Worm (Caenorhabditis elegans) whole organism, L1 larva: Measurements from ENCODE around the gene pqn-35.

ENCODE experiments used
- C04F5.9 ChIP-seq: sonication (generic microtip); optimal IDR thresholded peaks from 2 replicates; lab custom pipeline; 2016; ENCODE audit warnings: missing genetic modification characterization, missing compliant biosample characterization
- C16A3.4 ChIP-seq: fragments of 150-350 bp; optimal IDR thresholded peaks from 2 replicates; lab custom pipeline; 2014; ENCODE audit warnings: missing biosample characterization, missing genetic modification characterization
- Y116A8C.19 ChIP-seq: sonication (generic microtip); optimal IDR thresholded peaks from 2 replicates; lab custom pipeline; 2016; ENCODE audit warnings: missing compliant biosample characterization, missing genetic modification characterization, borderline replicate concordance
- aly-2 ChIP-seq: fragments of 150-350 bp; optimal IDR thresholded peaks from 2 replicates; lab custom pipeline; 2014; ENCODE audit warnings: missing biosample characterization, missing genetic modification characterization
- ama-1 ChIP-seq: fragments of 150-350 bp; optimal IDR thresholded peaks from 2 replicates; lab custom pipeline; 2014
- ceh-8 ChIP-seq: fragments of 200-800 bp; sonication (Bioruptor generic); optimal IDR thresholded peaks from 2 replicates; lab custom pipeline; 2018; ENCODE audit warnings: mild to moderate bottlenecking, missing genetic modification characterization, moderate library complexity, missing compliant biosample characterization
- ces-1 ChIP-seq: fragments of 150-350 bp; optimal IDR thresholded peaks from 2 replicates; lab custom pipeline; 2014; ENCODE audit warnings: missing biosample characterization, missing genetic modification reagents, missing genetic modification characterization
- efl-1 ChIP-seq, 4 experiments: fragments of 150-350 bp; optimal IDR thresholded peaks in 3 of 4; peaks in 1 of 4; 1 replicate in 1 of 4; 2 replicates in 3 of 4; lab custom pipeline; 2014; ENCODE audit warnings: missing biosample characterization in 2 of 4, missing genetic modification characterization in 2 of 4, missing genetic modification reagents in 2 of 4
- elt-2 ChIP-seq: sonication (generic microtip); optimal IDR thresholded peaks from 2 replicates; lab custom pipeline; 2016; ENCODE audit warnings: missing genetic modification characterization, mild to moderate bottlenecking, inconsistent platforms, missing compliant biosample characterization, missing genetic modification reagents
- elt-3 ChIP-seq, 6 experiments: fragments of 150-350 bp in 1 of 6; sonication (generic microtip); optimal IDR thresholded peaks; 2 replicates each; lab custom pipeline; 2017 to 2018; ENCODE audit warnings: missing biosample characterization in 6 of 6, missing genetic modification characterization in 6 of 6, inconsistent platforms in 1 of 6
- fkh-4 ChIP-seq: sonication (generic microtip); optimal IDR thresholded peaks from 2 replicates; lab custom pipeline; 2016; ENCODE audit warnings: missing compliant biosample characterization, missing genetic modification characterization, borderline replicate concordance
- fkh-8 ChIP-seq: sonication (generic microtip); optimal IDR thresholded peaks from 2 replicates; lab custom pipeline; 2016; ENCODE audit warnings: mild to moderate bottlenecking, missing genetic modification characterization, missing compliant biosample characterization
- fos-1 ChIP-seq: fragments of 150-350 bp; optimal IDR thresholded peaks from 2 replicates; lab custom pipeline; 2014; ENCODE audit warnings: missing biosample characterization, missing genetic modification characterization
- grh-1 ChIP-seq: fragments of 200-800 bp; sonication (Bioruptor generic); IDR thresholded peaks from 2 replicates; pipeline ENCODE4 v1.3.6; 2022; ENCODE audit warnings: missing genetic modification reagents, missing genetic modification characterization, missing compliant biosample characterization
- hlh-17 ChIP-seq: fragments of 200-800 bp; sonication (Bioruptor generic); optimal IDR thresholded peaks from 2 replicates; lab custom pipeline; 2018; ENCODE audit warnings: missing genetic modification characterization, mild to moderate bottlenecking, missing compliant biosample characterization, moderate library complexity, borderline replicate concordance
- hpl-2 ChIP-seq: fragments of 150-350 bp; optimal IDR thresholded peaks from 2 replicates; lab custom pipeline; 2014; ENCODE audit warnings: missing biosample characterization, missing genetic modification reagents, missing genetic modification characterization
- irx-1 ChIP-seq: sonication (generic microtip); optimal IDR thresholded peaks from 2 replicates; lab custom pipeline; 2016; ENCODE audit warnings: missing genetic modification characterization, missing compliant biosample characterization
- isw-1 ChIP-seq: fragments of 200-800 bp; sonication (Bioruptor generic); IDR thresholded peaks from 2 replicates; pipeline ENCODE4 v1.3.6; 2022; ENCODE audit warnings: missing genetic modification characterization, missing compliant biosample characterization
- jun-1 ChIP-seq: fragments of 150-350 bp; optimal IDR thresholded peaks from 2 replicates; lab custom pipeline; 2014; ENCODE audit warnings: missing biosample characterization, missing genetic modification reagents, missing genetic modification characterization
- lin-14 ChIP-seq: fragments of 200-800 bp; sonication (Bioruptor generic); optimal IDR thresholded peaks from 2 replicates; lab custom pipeline; 2018; ENCODE audit warnings: mild to moderate bottlenecking, missing genetic modification characterization, moderate library complexity, missing compliant biosample characterization
- lin-35 ChIP-seq, 2 experiments: fragments of 150-350 bp; optimal IDR thresholded peaks; 2 replicates each; lab custom pipeline; 2014; ENCODE audit warnings: missing biosample characterization in 2 of 2, missing genetic modification characterization in 2 of 2, missing genetic modification reagents in 2 of 2
- lin-39 ChIP-seq: fragments of 150-350 bp; optimal IDR thresholded peaks from 2 replicates; lab custom pipeline; 2014; ENCODE audit warnings: missing biosample characterization, missing genetic modification reagents, missing genetic modification characterization
- lsy-2 ChIP-seq, 2 experiments: fragments of 150-350 bp; optimal IDR thresholded peaks; 2 replicates each; lab custom pipeline; 2014; ENCODE audit warnings: missing biosample characterization in 2 of 2, missing genetic modification characterization in 2 of 2
- mdl-1 ChIP-seq, 2 experiments: fragments of 150-350 bp; optimal IDR thresholded peaks; 2 replicates each; lab custom pipeline; 2014 to 2017; ENCODE audit warnings: missing biosample characterization in 2 of 2, missing genetic modification characterization in 2 of 2, inconsistent platforms in 1 of 2
- nhr-20 ChIP-seq: sonication (generic microtip); optimal IDR thresholded peaks from 2 replicates; lab custom pipeline; 2016; ENCODE audit warnings: mild to moderate bottlenecking, missing genetic modification characterization, missing compliant biosample characterization
- nhr-237 ChIP-seq: fragments of 150-350 bp; optimal IDR thresholded peaks from 2 replicates; lab custom pipeline; 2014; ENCODE audit warnings: missing biosample characterization, missing genetic modification characterization
- nhr-71 ChIP-seq: sonication (generic microtip); optimal IDR thresholded peaks from 2 replicates; lab custom pipeline; 2016; ENCODE audit warnings: mild to moderate bottlenecking, missing genetic modification characterization, moderate library complexity, missing compliant biosample characterization
- nhr-77 ChIP-seq: fragments of 150-350 bp; optimal IDR thresholded peaks from 2 replicates; lab custom pipeline; 2014; ENCODE audit warnings: missing biosample characterization, missing genetic modification characterization
- nhr-84 ChIP-seq: sonication (generic microtip); optimal IDR thresholded peaks from 2 replicates; lab custom pipeline; 2017; ENCODE audit warnings: missing biosample characterization, missing genetic modification characterization
- nhr-85 ChIP-seq: sonication (generic microtip); peaks from one replicate; lab custom pipeline; 2016; ENCODE audit warnings: missing genetic modification characterization, inconsistent platforms, missing compliant biosample characterization
- pax-3 ChIP-seq: fragments of 200-800 bp; sonication (Bioruptor generic); optimal IDR thresholded peaks from 2 replicates; lab custom pipeline; 2018; ENCODE audit warnings: mild to moderate bottlenecking, missing genetic modification characterization, moderate library complexity, missing compliant biosample characterization
- pqm-1 ChIP-seq: sonication (generic microtip); optimal IDR thresholded peaks from 3 replicates; lab custom pipeline; 2017; ENCODE audit warnings: missing biosample characterization, missing genetic modification characterization
- rnt-1 ChIP-seq: sonication (generic microtip); optimal IDR thresholded peaks from 2 replicates; lab custom pipeline; 2016; ENCODE audit warnings: mild to moderate bottlenecking, missing genetic modification characterization, moderate library complexity, missing compliant biosample characterization
- skn-1 ChIP-seq: fragments of 150-350 bp; optimal IDR thresholded peaks from 2 replicates; lab custom pipeline; 2014; ENCODE audit warnings: missing biosample characterization, missing genetic modification characterization
- snpc-4 ChIP-seq: fragments of 150-350 bp; optimal IDR thresholded peaks from 2 replicates; lab custom pipeline; 2014; ENCODE audit warnings: missing biosample characterization, missing genetic modification characterization
- sup-37 ChIP-seq: fragments of 200-800 bp; sonication (Bioruptor generic); optimal IDR thresholded peaks from 2 replicates; lab custom pipeline; 2018; ENCODE audit warnings: mild to moderate bottlenecking, missing genetic modification characterization, missing compliant biosample characterization
- tlp-1 ChIP-seq: fragments of 150-350 bp; optimal IDR thresholded peaks from 2 replicates; lab custom pipeline; 2014; ENCODE audit warnings: missing biosample characterization, missing genetic modification characterization
- unc-86 ChIP-seq: sonication (generic microtip); optimal IDR thresholded peaks from 2 replicates; lab custom pipeline; 2016; ENCODE audit warnings: missing genetic modification characterization, missing compliant biosample characterization
- xbp-1 ChIP-seq: sonication (generic microtip); optimal IDR thresholded peaks from 2 replicates; lab custom pipeline; 2016; ENCODE audit warnings: missing genetic modification characterization, missing compliant biosample characterization
- ztf-4 ChIP-seq: fragments of 150-350 bp; optimal IDR thresholded peaks from 2 replicates; lab custom pipeline; 2014; ENCODE audit warnings: missing biosample characterization, missing genetic modification characterization

Gene pqn-35

ce11 chrII:4579920-4580474 is 32.8 kb upstream of the pqn-35 start:
- TF ChIP-seq nhr-71 (tag; lab: Kevin White, UChicago) (no peak), sup-37 (GFP tag; lab: Kevin White, UChicago) (no peak), nhr-77 (no peak), hpl-2 (GFP tag; lab: Kevin White, UChicago) (no peak), irx-1 (tag; lab: Kevin White, UChicago) (no peak), hlh-17 (GFP tag; lab: Kevin White, UChicago) (no peak), nhr-20 (tag; lab: Kevin White, UChicago) (no peak)

ce11 chrII:4581090-4581489 is 31.7 kb upstream of the pqn-35 start:
- TF ChIP-seq xbp-1 (tag; lab: Kevin White, UChicago) = no peak
- no peak for TF ChIP-seq grh-1 (GFP tag; lab: Robert Waterston, UW)
- no peak for TF ChIP-seq lin-35 (GFP tag; optimal IDR thresholded peaks at IDR 0.05; lab: Kevin White, UChicago)

- TF ChIP-seq irx-1 (tag; lab: Kevin White, UChicago) (no peak), fkh-8 (tag; lab: Kevin White, UChicago) (no peak), nhr-237 (tag; lab: Kevin White, UChicago) (no peak), C04F5.9 (no peak), ces-1 (GFP tag; lab: Kevin White, UChicago) (no peak), lsy-2 (tag; optimal IDR thresholded peaks at IDR 0.05; lab: Kevin White, UChicago) (no peak), unc-86 (tag; lab: Kevin White, UChicago) (no peak), ceh-8 (GFP tag; lab: Kevin White, UChicago) (no peak), isw-1 (GFP tag; lab: Robert Waterston, UW) (no peak), jun-1 (tag; lab: Kevin White, UChicago) (no peak), nhr-77 (no peak), nhr-85 (peak; percentile 69), Y116A8C.19 (tag; lab: Kevin White, UChicago) (no peak), efl-1 (optimal IDR thresholded peaks at IDR 0.05; lab: Kevin White, UChicago) (no peak), efl-1 (GFP tag; optimal IDR thresholded peaks at IDR 0.05 in 1 of 2; lab: Kevin White, UChicago) (peak in 1 of 2 experiments; percentile 52), ama-1 (lab: Kevin White, UChicago) (no peak), nhr-84 (tag; lab: Kevin White, UChicago) (no peak), elt-3 (tag; optimal IDR thresholded peaks at IDR 0.05; lab: Kevin White, UChicago) (no peak), lin-35 (GFP tag; optimal IDR thresholded peaks at IDR 0.05; lab: Kevin White, UChicago) (no peak), lin-14 (peak; percentile 28)
These were observed 29.4 kb upstream of the pqn-35 start for ce11 chrII:4583203-4583912.

ce11 chrII:4584313-4584712 is 28.5 kb upstream of the pqn-35 start:
- TF ChIP-seq efl-1 (optimal IDR thresholded peaks at IDR 0.05; lab: Kevin White, UChicago) = no peak
- TF ChIP-seq efl-1 (GFP tag; optimal IDR thresholded peaks at IDR 0.05 in 1 of 2; lab: Kevin White, UChicago) = peak in 1 of 2 experiments; percentile 16
- no peak for TF ChIP-seq xbp-1 (tag; lab: Kevin White, UChicago)
- no peak for TF ChIP-seq fos-1 (tag; lab: Kevin White, UChicago)
- TF ChIP-seq lin-39 = no peak
- no peak for TF ChIP-seq rnt-1 (tag; lab: Kevin White, UChicago)
- TF ChIP-seq lin-14 = peak; percentile 39

- no peak for TF ChIP-seq pqm-1 (tag; lab: Kevin White, UChicago)
- no peak for TF ChIP-seq pax-3 (tag; lab: Kevin White, UChicago)
- no peak for TF ChIP-seq tlp-1 (tag; lab: Kevin White, UChicago)
- no peak for TF ChIP-seq aly-2 (tag; lab: Kevin White, UChicago)
- no peak for TF ChIP-seq fkh-4 (tag; lab: Kevin White, UChicago)
- no peak for TF ChIP-seq skn-1 (tag; lab: Kevin White, UChicago)
- no peak for TF ChIP-seq elt-2 (tag; lab: Kevin White, UChicago)
- no peak for TF ChIP-seq ztf-4
- no peak for TF ChIP-seq C16A3.4
- TF ChIP-seq mdl-1 (tag; optimal IDR thresholded peaks at IDR 0.05; lab: Kevin White, UChicago) = no peak
- no peak for TF ChIP-seq snpc-4 (tag; lab: Kevin White, UChicago)
- TF ChIP-seq, all 84 proteins: peak for 0
These were observed 27.5 kb upstream of the pqn-35 start for ce11 chrII:4585327-4585726.
